Worm (Caenorhabditis elegans): ENCODE data around the gene tkr-2.

DNA sequence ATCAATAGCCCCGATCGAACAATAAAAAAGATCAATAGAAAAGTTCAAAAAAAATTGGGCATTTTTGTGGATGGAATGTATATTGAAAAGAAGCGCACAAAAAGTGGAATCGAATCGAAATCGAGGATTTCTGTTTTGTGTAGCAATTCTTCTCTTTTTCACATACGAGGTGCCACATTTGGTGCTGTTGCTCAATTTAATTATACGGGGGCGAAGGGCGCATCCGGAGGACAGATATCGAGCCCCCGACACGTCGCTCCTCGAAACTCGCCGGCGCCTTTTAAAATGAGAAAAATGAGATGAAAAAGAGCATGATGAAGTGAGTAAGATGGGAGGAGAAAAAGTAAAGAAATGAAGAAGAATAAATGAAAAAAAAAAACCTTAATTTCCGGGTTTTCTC lies 24.5 kb upstream of the tkr-2 start:
- TF ChIP-seq him-1 (tag; optimal IDR thresholded peaks at IDR 0.05) (no peak), dao-5 (tag; optimal IDR thresholded peaks at IDR 0.05) (no peak), W03F9.2 (tag; optimal IDR thresholded peaks at IDR 0.05) (no peak)

Measured in whole organism, L4/young adult.